ENCODE assay signal across 6 worm cellular contexts in genomic region chrII:10627086-10627485, ce11.
TF ChIP-seq lines count a peak whose summit lies in the region.

No protein-coding gene starts in this region.

TF ChIP-seq in whole organism, L1 larva, 84 proteins besides CTCF, POLR2A, EP300 and RAD21:
- TF ChIP-seq nhr-90 (tag; optimal IDR thresholded peaks at IDR 0.05; lab: Kevin White, UChicago; ENCODE audit: poor library complexity) (no peak), elt-2 (tag; optimal IDR thresholded peaks at IDR 0.05; lab: Kevin White, UChicago) (peak; percentile 80), lin-14 (GFP tag; optimal IDR thresholded peaks at IDR 0.05; lab: Kevin White, UChicago) (peak; percentile 14), efl-1 (optimal IDR thresholded peaks at IDR 0.05; lab: Kevin White, UChicago) (no peak), efl-1 (GFP tag; optimal IDR thresholded peaks at IDR 0.05 in 1 of 2; lab: Kevin White, UChicago) (no peak), fos-1 (tag; optimal IDR thresholded peaks at IDR 0.05; lab: Kevin White, UChicago) (no peak), pqm-1 (tag; optimal IDR thresholded peaks at IDR 0.05; lab: Kevin White, UChicago) (peak; percentile 11)
TF ChIP-seq in whole organism, L1 larva: peak in this region for 3.

TF ChIP-seq in whole organism, L2 larva, 48 proteins besides CTCF, POLR2A, EP300 and RAD21:
- peak; percentile 8 for TF ChIP-seq F13H6.1 (tag; optimal IDR thresholded peaks at IDR 0.05; lab: Kevin White, UChicago)
- TF ChIP-seq ZK546.5 (tag; optimal IDR thresholded peaks at IDR 0.05; lab: Kevin White, UChicago) = no peak
- no peak for TF ChIP-seq nhr-23 (tag; optimal IDR thresholded peaks at IDR 0.05; lab: Kevin White, UChicago)
- no peak for TF ChIP-seq nhr-129 (tag; optimal IDR thresholded peaks at IDR 0.05; lab: Kevin White, UChicago)
- TF ChIP-seq gmeb-1 (tag; optimal IDR thresholded peaks at IDR 0.05; lab: Kevin White, UChicago) = no peak
- no peak for TF ChIP-seq snpc-4 (tag; optimal IDR thresholded peaks at IDR 0.05; lab: Kevin White, UChicago)
- peak; percentile 94 for TF ChIP-seq fos-1 (tag; optimal IDR thresholded peaks at IDR 0.05; lab: Kevin White, UChicago)
- TF ChIP-seq ceh-16 (tag; optimal IDR thresholded peaks at IDR 0.05; lab: Kevin White, UChicago) = no peak
- TF ChIP-seq lin-39 (tag; optimal IDR thresholded peaks at IDR 0.05; lab: Kevin White, UChicago) = no peak

TF ChIP-seq in whole organism, L3 larva, 47 proteins besides CTCF, POLR2A, EP300 and RAD21:
- TF ChIP-seq nhr-25 (tag; optimal IDR thresholded peaks at IDR 0.05; lab: Kevin White, UChicago) = no peak
- peak; percentile 38 for TF ChIP-seq jun-1 (tag; optimal IDR thresholded peaks at IDR 0.05; lab: Kevin White, UChicago)
- peak; percentile 38 for TF ChIP-seq pqm-1 (tag; optimal IDR thresholded peaks at IDR 0.05; lab: Kevin White, UChicago)
- no peak for TF ChIP-seq ceh-16 (tag; optimal IDR thresholded peaks at IDR 0.05; lab: Kevin White, UChicago)
- TF ChIP-seq nhr-237 (tag; optimal IDR thresholded peaks at IDR 0.05; lab: Kevin White, UChicago) = no peak
- TF ChIP-seq mdl-1 (tag; optimal IDR thresholded peaks at IDR 0.05; lab: Kevin White, UChicago) = no peak
- no peak for TF ChIP-seq lsy-12 (tag; optimal IDR thresholded peaks at IDR 0.05; lab: Kevin White, UChicago)
- TF ChIP-seq elt-2 (tag; optimal IDR thresholded peaks at IDR 0.05; lab: Kevin White, UChicago) = peak; percentile 84

TF ChIP-seq in whole organism, L4 larva, 104 proteins besides CTCF, POLR2A, EP300 and RAD21 (continues in another document):
- TF ChIP-seq spr-1 (tag; optimal IDR thresholded peaks at IDR 0.05; lab: Kevin White, UChicago) (no peak), T26A8.4 (GFP tag; IDR thresholded peaks at IDR 0.05; lab: Robert Waterston, UW) (no peak), dve-1 (tag; optimal IDR thresholded peaks at IDR 0.05; lab: Kevin White, UChicago; ENCODE audit: insufficient read depth) (peak; percentile 32), nhr-48 (tag; optimal IDR thresholded peaks at IDR 0.05; lab: Kevin White, UChicago) (no peak), ama-1 (optimal IDR thresholded peaks at IDR 0.05; lab: Kevin White, UChicago) (no peak), ceh-62 (tag; optimal IDR thresholded peaks at IDR 0.05; lab: Kevin White, UChicago) (no peak), fkh-10 (GFP tag; optimal IDR thresholded peaks at IDR 0.05; lab: Kevin White, UChicago) (no peak), unc-62 (GFP tag; optimal IDR thresholded peaks at IDR 0.05 in 1 of 2; lab: Kevin White, UChicago) (no peak), unc-62 (tag; optimal IDR thresholded peaks at IDR 0.05; lab: Kevin White, UChicago) (no peak), hlh-11 (tag; optimal IDR thresholded peaks at IDR 0.05; lab: Kevin White, UChicago) (peak; percentile 67), Y75B8A.6 (GFP tag; IDR thresholded peaks at IDR 0.05; lab: Robert Waterston, UW) (no peak), hif-1 (tag; optimal IDR thresholded peaks at IDR 0.05; lab: Kevin White, UChicago) (no peak), dmd-6 (GFP tag; IDR thresholded peaks at IDR 0.05; lab: Robert Waterston, UW) (peak; percentile 64), hmg-1.1 (GFP tag; IDR thresholded peaks at IDR 0.05; lab: Robert Waterston, UW) (no peak), Y48G9A.11 (GFP tag; IDR thresholded peaks at IDR 0.05; lab: Robert Waterston, UW) (no peak), F10B5.3 (tag; optimal IDR thresholded peaks at IDR 0.05; lab: Kevin White, UChicago) (no peak), ces-1 (GFP tag; optimal IDR thresholded peaks at IDR 0.05; lab: Kevin White, UChicago) (no peak), unc-39 (tag; optimal IDR thresholded peaks at IDR 0.05; lab: Kevin White, UChicago) (no peak), madf-9 (GFP tag; conservative IDR thresholded peaks at IDR 0.05; lab: Robert Waterston, UW) (no peak), D1046.2 (GFP tag; IDR thresholded peaks at IDR 0.05; lab: Robert Waterston, UW) (no peak), zip-2 (tag; optimal IDR thresholded peaks at IDR 0.05; lab: Kevin White, UChicago) (no peak), attf-4 (tag; optimal IDR thresholded peaks at IDR 0.05; lab: Kevin White, UChicago) (no peak), dmd-8 (GFP tag; IDR thresholded peaks at IDR 0.05; lab: Robert Waterston, UW) (no peak), nhr-102 (tag; optimal IDR thresholded peaks at IDR 0.05; lab: Kevin White, UChicago) (no peak), aha-1 (tag; lab: Kevin White, UChicago) (peak; percentile 35)

TF ChIP-seq in whole organism, late embryonic, 69 proteins besides CTCF, POLR2A, EP300 and RAD21:
- TF ChIP-seq odd-2 (tag; optimal IDR thresholded peaks at IDR 0.05; lab: Kevin White, UChicago) (no peak), elt-2 (tag; optimal IDR thresholded peaks at IDR 0.05; lab: Kevin White, UChicago) (peak; percentile 37)

TF ChIP-seq in whole organism, young adult, 124 proteins besides CTCF, POLR2A, EP300 and RAD21:
- peak; percentile 94 for TF ChIP-seq nhr-80 (tag; optimal IDR thresholded peaks at IDR 0.05; lab: Kevin White, UChicago)
- no peak for TF ChIP-seq C17E4.6 (GFP tag; IDR thresholded peaks at IDR 0.05; lab: Robert Waterston, UW)
- no peak for TF ChIP-seq egl-44 (GFP tag; IDR thresholded peaks at IDR 0.05; lab: Robert Waterston, UW)
- no peak for TF ChIP-seq ztf-22 (GFP tag; optimal IDR thresholded peaks at IDR 0.05; lab: Kevin White, UChicago)
- no peak for TF ChIP-seq tbx-9 (tag; optimal IDR thresholded peaks at IDR 0.05; lab: Kevin White, UChicago; ENCODE audit: borderline replicate concordance)
- TF ChIP-seq dox-1 (GFP tag; IDR thresholded peaks at IDR 0.05; lab: Robert Waterston, UW) = peak; percentile 73; the same call in 1 of the 2 replicates
- TF ChIP-seq nhr-179 (tag; optimal IDR thresholded peaks at IDR 0.05; lab: Kevin White, UChicago) = no peak
- peak; percentile 47 for TF ChIP-seq ets-4 (GFP tag; optimal IDR thresholded peaks at IDR 0.05; lab: Kevin White, UChicago)
- no peak for TF ChIP-seq snpc-1.3 (tag; optimal IDR thresholded peaks at IDR 0.05; lab: Kevin White, UChicago; ENCODE audit: insufficient read depth)
